Worm (Caenorhabditis elegans) whole organism, L4 larva: Measurements from ENCODE around the gene B0252.5.

ENCODE experiments used
- D1046.2 ChIP-seq: fragments of 200-800 bp; sonication (Bioruptor generic); IDR thresholded peaks from 2 replicates; pipeline ENCODE4 v1.3.6; 2022; ENCODE audit warnings: missing genetic modification characterization, missing compliant biosample characterization
- F10B5.3 ChIP-seq: sonication (generic microtip); optimal IDR thresholded peaks from 2 replicates; lab custom pipeline; 2016; ENCODE audit warnings: mild to moderate bottlenecking, missing genetic modification characterization, missing compliant biosample characterization
- F26F4.8 ChIP-seq: fragments of 200-800 bp; sonication (Bioruptor generic); conservative IDR thresholded peaks from 2 replicates; pipeline ENCODE4 v1.3.6; 2022; ENCODE audit warnings: missing genetic modification characterization, missing compliant biosample characterization
- F37D6.2 ChIP-seq: sonication (generic microtip); optimal IDR thresholded peaks from 2 replicates; lab custom pipeline; 2016; ENCODE audit warnings: mild to moderate bottlenecking, missing genetic modification characterization, missing compliant biosample characterization
- F49E8.2 ChIP-seq: sonication (generic microtip); optimal IDR thresholded peaks from 2 replicates; lab custom pipeline; 2016; ENCODE audit warnings: missing compliant biosample characterization, mild to moderate bottlenecking, missing genetic modification characterization, borderline replicate concordance
- R02D3.7 ChIP-seq: fragments of 150-350 bp; sonication (generic microtip); optimal IDR thresholded peaks from 3 replicates; lab custom pipeline; 2014; ENCODE audit warnings: missing biosample characterization, missing genetic modification characterization
- T20F7.1 ChIP-seq: fragments of 200-800 bp; sonication (Bioruptor generic); optimal IDR thresholded peaks from 2 replicates; lab custom pipeline; 2018; ENCODE audit warnings: mild to moderate bottlenecking, missing genetic modification characterization, missing compliant biosample characterization
- T26A8.4 ChIP-seq: fragments of 200-800 bp; sonication (Bioruptor generic); IDR thresholded peaks from 2 replicates; pipeline ENCODE4 v1.3.6; 2022; ENCODE audit warnings: missing genetic modification characterization, missing compliant biosample characterization
- Y105C5A.15 ChIP-seq: fragments of 200-800 bp; sonication (Bioruptor generic); IDR thresholded peaks from 2 replicates; pipeline ENCODE4 v1.3.6; 2022; ENCODE audit warnings: missing genetic modification characterization, missing compliant biosample characterization
- Y75B8A.6 ChIP-seq: fragments of 200-800 bp; sonication (Bioruptor generic); IDR thresholded peaks from 2 replicates; pipeline ENCODE4 v1.3.6; 2022; ENCODE audit warnings: missing genetic modification reagents, missing genetic modification characterization, missing compliant biosample characterization
- ceh-20 ChIP-seq: fragments of 200-800 bp; sonication (Bioruptor generic); IDR thresholded peaks from 2 replicates; pipeline ENCODE4 v1.3.6; 2022; ENCODE audit warnings: missing genetic modification reagents, missing genetic modification characterization, missing compliant biosample characterization
- ceh-28 ChIP-seq: fragments of 150-350 bp; optimal IDR thresholded peaks from 2 replicates; lab custom pipeline; 2014; ENCODE audit warnings: missing biosample characterization, missing genetic modification reagents, missing genetic modification characterization
- ceh-62 ChIP-seq: sonication (generic microtip); optimal IDR thresholded peaks from 2 replicates; lab custom pipeline; 2017; ENCODE audit warnings: missing biosample characterization, missing genetic modification characterization
- ctbp-1 ChIP-seq: fragments of 200-800 bp; sonication (Bioruptor generic); IDR thresholded peaks from 2 replicates; pipeline ENCODE4 v1.3.6; 2022; ENCODE audit warnings: missing genetic modification reagents, missing genetic modification characterization, missing compliant biosample characterization
- daf-16 ChIP-seq, 3 experiments: sonication (generic microtip); optimal IDR thresholded peaks; 2 replicates each; lab custom pipeline; 2016 to 2017; ENCODE audit warnings: missing genetic modification characterization in 3 of 3, missing genetic modification reagents in 3 of 3, mild to moderate bottlenecking in 2 of 3, missing compliant biosample characterization in 2 of 3, missing biosample characterization in 1 of 3, moderate library complexity in 1 of 3
- daf-8 ChIP-seq: fragments of 200-800 bp; sonication (Bioruptor generic); IDR thresholded peaks from 2 replicates; pipeline ENCODE4 v1.3.6; 2022; ENCODE audit warnings: missing genetic modification characterization, missing compliant biosample characterization
- dmd-6 ChIP-seq: fragments of 200-800 bp; sonication (Bioruptor generic); IDR thresholded peaks from 2 replicates; pipeline ENCODE4 v1.3.6; 2022; ENCODE audit warnings: missing genetic modification reagents, missing genetic modification characterization, missing compliant biosample characterization
- duxl-1 ChIP-seq: sonication (generic microtip); optimal IDR thresholded peaks from 2 replicates; lab custom pipeline; 2016; ENCODE audit warnings: mild to moderate bottlenecking, missing genetic modification characterization, moderate library complexity, missing compliant biosample characterization; ENCODE audit not compliant: poor library complexity
- fkh-10 ChIP-seq: fragments of 150-350 bp; optimal IDR thresholded peaks from 2 replicates; lab custom pipeline; 2014; ENCODE audit warnings: missing biosample characterization, missing genetic modification reagents, missing genetic modification characterization
- fos-1 ChIP-seq: fragments of 150-350 bp; optimal IDR thresholded peaks from 2 replicates; lab custom pipeline; 2014; ENCODE audit warnings: missing biosample characterization, missing genetic modification characterization
- gei-8 ChIP-seq: fragments of 200-800 bp; sonication (Bioruptor generic); optimal IDR thresholded peaks from 2 replicates; lab custom pipeline; 2018; ENCODE audit warnings: mild to moderate bottlenecking, missing genetic modification characterization, missing compliant biosample characterization
- hlh-11 ChIP-seq: fragments of 200-800 bp; sonication (Bioruptor generic); optimal IDR thresholded peaks from 2 replicates; lab custom pipeline; 2018; ENCODE audit warnings: mild to moderate bottlenecking, missing genetic modification characterization, missing compliant biosample characterization
- hmg-1.1 ChIP-seq: fragments of 200-800 bp; sonication (Bioruptor generic); IDR thresholded peaks from 2 replicates; pipeline ENCODE4 v1.3.6; 2022; ENCODE audit warnings: missing genetic modification reagents, missing genetic modification characterization, missing compliant biosample characterization
- jun-1 ChIP-seq: fragments of 150-350 bp; optimal IDR thresholded peaks from 2 replicates; lab custom pipeline; 2014; ENCODE audit warnings: missing biosample characterization, missing genetic modification reagents, missing genetic modification characterization
- lin-13 ChIP-seq: fragments of 150-350 bp; optimal IDR thresholded peaks from 2 replicates; lab custom pipeline; 2014; ENCODE audit warnings: missing biosample characterization, missing genetic modification reagents, missing genetic modification characterization
- lin-15B ChIP-seq: fragments of 150-350 bp; sonication (generic microtip); optimal IDR thresholded peaks from 3 replicates; lab custom pipeline; 2014; ENCODE audit warnings: missing biosample characterization, missing genetic modification characterization
- lin-29 ChIP-seq: fragments of 200-800 bp; sonication (Bioruptor generic); IDR thresholded peaks from 2 replicates; pipeline ENCODE4 v1.3.6; 2022; ENCODE audit warnings: missing genetic modification reagents, missing genetic modification characterization, missing compliant biosample characterization
- lin-38 ChIP-seq: fragments of 200-800 bp; sonication (Bioruptor generic); IDR thresholded peaks from 2 replicates; pipeline ENCODE4 v1.3.6; 2022; ENCODE audit warnings: missing genetic modification reagents, missing genetic modification characterization, missing compliant biosample characterization
- lir-3 ChIP-seq: sonication (generic microtip); optimal IDR thresholded peaks from 2 replicates; lab custom pipeline; 2016; ENCODE audit warnings: mild to moderate bottlenecking, missing genetic modification characterization, missing compliant biosample characterization
- mxl-2 ChIP-seq: fragments of 200-800 bp; sonication (Bioruptor generic); conservative IDR thresholded peaks from 2 replicates; pipeline ENCODE4 v1.3.6; 2022; ENCODE audit warnings: missing genetic modification reagents, missing genetic modification characterization, missing compliant biosample characterization
- nhr-102 ChIP-seq: sonication (generic microtip); optimal IDR thresholded peaks from 2 replicates; lab custom pipeline; 2016; ENCODE audit warnings: mild to moderate bottlenecking, missing genetic modification characterization, moderate library complexity, missing compliant biosample characterization
- nhr-237 ChIP-seq: sonication (generic microtip); optimal IDR thresholded peaks from 2 replicates; lab custom pipeline; 2017; ENCODE audit warnings: missing biosample characterization, missing genetic modification characterization
- nhr-41 ChIP-seq: fragments of 200-800 bp; sonication (Bioruptor generic); IDR thresholded peaks from 2 replicates; pipeline ENCODE4 v1.3.6; 2022; ENCODE audit warnings: missing genetic modification reagents, missing genetic modification characterization, missing compliant biosample characterization
- nhr-42 ChIP-seq: fragments of 200-800 bp; sonication (Bioruptor generic); IDR thresholded peaks from 2 replicates; pipeline ENCODE4 v1.3.6; 2022; ENCODE audit warnings: missing genetic modification characterization, missing compliant biosample characterization
- nhr-48 ChIP-seq: sonication (generic microtip); optimal IDR thresholded peaks from 2 replicates; lab custom pipeline; 2016; ENCODE audit warnings: mild to moderate bottlenecking, missing genetic modification characterization, missing compliant biosample characterization
- nhr-76 ChIP-seq: fragments of 150-350 bp; optimal IDR thresholded peaks from 2 replicates; lab custom pipeline; 2014; ENCODE audit warnings: missing biosample characterization, missing genetic modification characterization
- pha-4 ChIP-seq, 2 experiments: fragments of 150-350 bp in 1 of 2; fragments of 200-800 bp in 1 of 2; sonication (Bioruptor generic) in 1 of 2; IDR thresholded peaks in 1 of 2; optimal IDR thresholded peaks in 1 of 2; 2 replicates each; pipeline versions ENCODE4 v1.3.6 to Lab custom; 2014 to 2022; ENCODE audit warnings: missing genetic modification characterization in 2 of 2, missing genetic modification reagents in 2 of 2, missing biosample characterization in 1 of 2, missing compliant biosample characterization in 1 of 2
- php-3 ChIP-seq: fragments of 200-800 bp; sonication (Bioruptor generic); IDR thresholded peaks from 2 replicates; pipeline ENCODE4 v1.3.6; 2022; ENCODE audit warnings: missing genetic modification reagents, missing genetic modification characterization, missing compliant biosample characterization
- sdz-12 ChIP-seq: fragments of 200-800 bp; sonication (Bioruptor generic); optimal IDR thresholded peaks from 2 replicates; lab custom pipeline; 2018; ENCODE audit warnings: mild to moderate bottlenecking, missing genetic modification characterization, missing compliant biosample characterization
- skn-1 ChIP-seq: fragments of 150-350 bp; optimal IDR thresholded peaks from 2 replicates; lab custom pipeline; 2014; ENCODE audit warnings: missing biosample characterization, missing genetic modification characterization
- snpc-1.2 ChIP-seq: fragments of 200-800 bp; sonication (Bioruptor generic); IDR thresholded peaks from 2 replicates; pipeline ENCODE4 v1.3.6; 2022; ENCODE audit warnings: missing genetic modification reagents, missing genetic modification characterization, missing compliant biosample characterization
- spr-1 ChIP-seq: sonication (generic microtip); optimal IDR thresholded peaks from 2 replicates; lab custom pipeline; 2016; ENCODE audit warnings: mild to moderate bottlenecking, missing genetic modification characterization, missing compliant biosample characterization
- spr-3 ChIP-seq: fragments of 200-800 bp; sonication (Bioruptor generic); optimal IDR thresholded peaks from 2 replicates; lab custom pipeline; 2018; ENCODE audit warnings: mild to moderate bottlenecking, missing genetic modification characterization, missing compliant biosample characterization
- tag-97 ChIP-seq: fragments of 200-800 bp; sonication (Bioruptor generic); IDR thresholded peaks from 2 replicates; pipeline ENCODE4 v1.3.6; 2022; ENCODE audit warnings: missing genetic modification characterization, missing compliant biosample characterization
- unc-39 ChIP-seq: sonication (generic microtip); optimal IDR thresholded peaks from 2 replicates; lab custom pipeline; 2017; ENCODE audit warnings: missing biosample characterization, missing genetic modification characterization
- unc-62 ChIP-seq, 3 experiments: fragments of 150-350 bp in 1 of 3; sonication (generic microtip); optimal IDR thresholded peaks in 2 of 3; peaks in 1 of 3; 1 replicate in 1 of 3; 2 replicates in 2 of 3; lab custom pipeline; 2014 to 2017; ENCODE audit warnings: missing biosample characterization in 3 of 3, missing genetic modification characterization in 3 of 3, missing genetic modification reagents in 3 of 3, missing genotype in 1 of 3
- zag-1 ChIP-seq: fragments of 150-350 bp; optimal IDR thresholded peaks from 2 replicates; lab custom pipeline; 2014; ENCODE audit warnings: missing biosample characterization, missing genetic modification characterization
- zfp-2 ChIP-seq: sonication (generic microtip); optimal IDR thresholded peaks from 2 replicates; lab custom pipeline; 2016; ENCODE audit warnings: mild to moderate bottlenecking, missing genetic modification characterization, missing compliant biosample characterization
- zip-2 ChIP-seq: fragments of 150-350 bp; optimal IDR thresholded peaks from 2 replicates; lab custom pipeline; 2014; ENCODE audit warnings: missing biosample characterization, missing genetic modification characterization

Gene B0252.5

DNA sequence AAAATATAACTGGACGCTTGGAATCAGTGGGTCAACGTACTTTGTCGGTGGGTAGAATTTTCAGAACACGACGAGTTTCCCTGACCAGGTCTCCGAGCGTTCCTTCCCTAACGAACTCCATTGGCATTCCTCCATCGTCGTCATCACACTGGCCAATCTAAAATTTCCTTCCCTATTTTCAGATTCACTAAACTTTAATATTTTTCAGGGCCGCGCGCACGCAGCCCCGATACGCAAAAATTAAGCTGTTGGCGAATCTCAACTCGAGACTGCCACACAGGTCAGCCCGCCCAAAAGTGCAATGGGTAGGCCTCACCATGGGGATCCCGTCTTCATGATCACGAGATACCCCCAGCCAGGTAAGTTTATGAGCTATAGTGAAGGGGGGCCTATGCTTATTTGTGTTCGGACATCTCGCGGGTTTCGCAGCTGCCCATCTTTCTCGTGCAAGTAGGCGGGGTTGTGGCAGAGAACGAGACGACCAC lies 49.6 kb upstream of the B0252.5 start (continued):
- TF ChIP-seq spr-3 (GFP tag; lab: Kevin White, UChicago) (peak; percentile 63), Y105C5A.15 (GFP tag; lab: Robert Waterston, UW) (no peak), ctbp-1 (peak; percentile 58), lin-15B (no peak), zip-2 (peak; percentile 11), lin-29 (GFP tag; lab: Robert Waterston, UW) (no peak), lin-38 (peak; percentile 72), F49E8.2 (tag; lab: Kevin White, UChicago) (peak; percentile 82), sdz-12 (GFP tag; lab: Kevin White, UChicago) (no peak), nhr-76 (no peak), lin-13 (peak; percentile 68), php-3 (GFP tag; lab: Robert Waterston, UW) (peak; percentile 63; the same call in 1 of the 2 replicates), hlh-11 (tag; lab: Kevin White, UChicago) (peak; percentile 82), ceh-28 (no peak), lir-3 (peak; percentile 2), F37D6.2 (tag; lab: Kevin White, UChicago) (peak; percentile 34), ceh-62 (tag; lab: Kevin White, UChicago) (no peak), gei-8 (GFP tag; lab: Kevin White, UChicago) (peak; percentile 71), F26F4.8 (no peak), tag-97 (GFP tag; lab: Robert Waterston, UW) (no peak), daf-16 (GFP tag; optimal IDR thresholded peaks at IDR 0.05; lab: Kevin White, UChicago) (peak; percentile 60 to 90), daf-16 (tag; optimal IDR thresholded peaks at IDR 0.05; lab: Kevin White, UChicago) (peak; percentile 63), dmd-6 (peak; percentile 42), spr-1 (peak; percentile 68), nhr-102 (tag; lab: Kevin White, UChicago) (peak; percentile 91), mxl-2 (0 out of 2 replicates have a peak, but pooled peaks have one; percentile 34), ceh-20 (GFP tag; lab: Robert Waterston, UW) (0 out of 2 replicates have a peak, but pooled peaks have one; percentile 20), F10B5.3 (tag; lab: Kevin White, UChicago) (peak; percentile 75), zag-1 (tag; lab: Kevin White, UChicago) (no peak), fos-1 (no peak), T26A8.4 (GFP tag; lab: Robert Waterston, UW) (peak; percentile 96), zfp-2 (tag; lab: Kevin White, UChicago) (no peak), nhr-48 (tag; lab: Kevin White, UChicago) (peak; percentile 75), skn-1 (no peak), hmg-1.1 (GFP tag; lab: Robert Waterston, UW) (0 out of 2 replicates have a peak, but pooled peaks have one; percentile 14), snpc-1.2 (GFP tag; lab: Robert Waterston, UW) (peak; percentile 82), unc-62 (GFP tag; optimal IDR thresholded peaks at IDR 0.05 in 1 of 2; lab: Kevin White, UChicago) (peak in 1 of 2 experiments; percentile 69), unc-62 (tag; optimal IDR thresholded peaks at IDR 0.05; lab: Kevin White, UChicago) (no peak), R02D3.7 (tag; lab: Kevin White, UChicago) (no peak), nhr-42 (GFP tag; lab: Robert Waterston, UW) (peak; percentile 87), duxl-1 (peak; percentile 57), unc-39 (tag; lab: Kevin White, UChicago) (no peak), daf-8 (GFP tag; lab: Robert Waterston, UW) (no peak), T20F7.1 (peak; percentile 78), Y75B8A.6 (GFP tag; lab: Robert Waterston, UW) (no peak), D1046.2 (GFP tag; lab: Robert Waterston, UW) (0 out of 2 replicates have a peak, but pooled peaks have one; percentile 70), nhr-41 (GFP tag; lab: Robert Waterston, UW) (0 out of 2 replicates have a peak, but pooled peaks have one; percentile 50), nhr-237 (tag; lab: Kevin White, UChicago) (no peak), pha-4 (GFP tag; IDR thresholded peaks at IDR 0.05; lab: Robert Waterston, UW) (peak; percentile 70; the same call in 1 of the 2 replicates), pha-4 (tag; optimal IDR thresholded peaks at IDR 0.05; lab: Kevin White, UChicago) (no peak), jun-1 (no peak), fkh-10 (no peak)
